2 fruit fly cellular contexts compared by ENCODE assay signal in genomic region chr3R:15891188-15891820, dm6.
TF ChIP-seq lines count a peak whose summit lies in the region.

No protein-coding gene starts in this region.

- no peak for TF ChIP-seq CTCF in whole organism, embryonic (GFP tag; optimal IDR thresholded peaks at IDR 0.05; lab: Kevin White, UChicago)

TF ChIP-seq in whole organism, adult, 20 proteins besides CTCF, POLR2A, EP300 and RAD21:
- TF ChIP-seq toe (GFP tag; optimal IDR thresholded peaks at IDR 0.05; lab: Kevin White, UChicago) (no peak), ovo (GFP tag; optimal IDR thresholded peaks at IDR 0.05; lab: Kevin White, UChicago) (no peak), Clk (GFP tag; optimal IDR thresholded peaks at IDR 0.05; lab: Kevin White, UChicago) (no peak), cnc (optimal IDR thresholded peaks at IDR 0.05; lab: Kevin White, UChicago) (no peak), kay (GFP tag; lab: Kevin White, UChicago; ENCODE audit: borderline replicate concordance) (peak; percentile 67)
TF ChIP-seq in whole organism, adult: peak in this region for 1.

TF ChIP-seq in whole organism, embryonic, 481 proteins besides CTCF, POLR2A, EP300 and RAD21:
- TF ChIP-seq CG7357 (GFP tag; IDR thresholded peaks at IDR 0.05; lab: Robert Waterston, UW) (no peak), HmgZ (tag; optimal IDR thresholded peaks at IDR 0.05; lab: Kevin White, UChicago) (no peak), mirr (GFP tag; optimal IDR thresholded peaks at IDR 0.05; lab: Kevin White, UChicago) (peak; percentile 52), sim (GFP tag; IDR thresholded peaks at IDR 0.05; lab: Robert Waterston, UW) (no peak), CG4820 (GFP tag; optimal IDR thresholded peaks at IDR 0.05; lab: Kevin White, UChicago) (no peak), sug (tag; optimal IDR thresholded peaks at IDR 0.05; lab: Kevin White, UChicago) (peak; percentile 54), Hsf (GFP tag; optimal IDR thresholded peaks at IDR 0.05; lab: Kevin White, UChicago) (no peak), CG11093 (GFP tag; IDR thresholded peaks at IDR 0.05; lab: Robert Waterston, UW) (no peak), Lhr (GFP tag; optimal IDR thresholded peaks at IDR 0.05; lab: Kevin White, UChicago) (no peak), repo (GFP tag; optimal IDR thresholded peaks at IDR 0.05; lab: Kevin White, UChicago) (no peak), pho (GFP tag; optimal IDR thresholded peaks at IDR 0.05; lab: Kevin White, UChicago) (no peak), CG14710 (tag; optimal IDR thresholded peaks at IDR 0.05; lab: Kevin White, UChicago) (no peak), cwo (GFP tag; optimal IDR thresholded peaks at IDR 0.05; lab: Kevin White, UChicago) (peak; percentile 38), hb (GFP tag; IDR thresholded peaks at IDR 0.05; lab: Robert Waterston, UW; ENCODE audit: partially characterized antibody) (no peak), exex (tag; optimal IDR thresholded peaks at IDR 0.05; lab: Kevin White, UChicago) (peak; percentile 71), mam (GFP tag; optimal IDR thresholded peaks at IDR 0.05; lab: Kevin White, UChicago) (no peak)

Comparison
In these comparisons a context has a peak if more than half of its experiments do, and no peak if none do; other contexts are left out.
1. Of the 1 proteins assayed by ChIP-seq in both whole organism, embryonic and whole organism, adult: peak only in whole organism, embryonic: none; only in whole organism, adult: kay; in both: none; in neither: 0.